Worm (Caenorhabditis elegans) whole organism, L2 larva: ENCODE data around the gene pro-1.

Experiments
- C34F6.9 ChIP-seq: fragments of 150-350 bp; optimal IDR thresholded peaks from 2 replicates; lab custom pipeline; 2014; ENCODE audit warnings: missing biosample characterization, missing genetic modification characterization
- F13H6.1 ChIP-seq: sonication (generic microtip); optimal IDR thresholded peaks from 2 replicates; lab custom pipeline; 2016; ENCODE audit warnings: missing genetic modification characterization, missing compliant biosample characterization
- Y55F3AM.14 ChIP-seq: fragments of 200-800 bp; sonication (Bioruptor generic); optimal IDR thresholded peaks from 2 replicates; lab custom pipeline; 2018; ENCODE audit warnings: mild to moderate bottlenecking, missing genetic modification characterization, missing compliant biosample characterization
- ama-1 ChIP-seq: fragments of 150-350 bp; optimal IDR thresholded peaks from 2 replicates; lab custom pipeline; 2018; ENCODE audit warnings: inconsistent platforms
- elt-1 ChIP-seq: fragments of 150-350 bp; optimal IDR thresholded peaks from 2 replicates; lab custom pipeline; 2014; ENCODE audit warnings: missing biosample characterization, missing genetic modification characterization
- fos-1 ChIP-seq: fragments of 150-350 bp; optimal IDR thresholded peaks from 2 replicates; lab custom pipeline; 2014; ENCODE audit warnings: missing biosample characterization, missing genetic modification characterization
- lsy-2 ChIP-seq, 2 experiments: fragments of 150-350 bp in 1 of 2; sonication (generic microtip) in 1 of 2; optimal IDR thresholded peaks; 2 replicates each; lab custom pipeline; 2014 to 2017; ENCODE audit warnings: missing biosample characterization in 2 of 2, missing genetic modification characterization in 2 of 2
- nhr-77 ChIP-seq: fragments of 150-350 bp; optimal IDR thresholded peaks from 2 replicates; lab custom pipeline; 2014; ENCODE audit warnings: missing biosample characterization, missing genetic modification characterization
- skn-1 ChIP-seq: sonication (generic microtip); optimal IDR thresholded peaks from 2 replicates; lab custom pipeline; 2017; ENCODE audit warnings: missing biosample characterization, missing genetic modification characterization

DNA sequence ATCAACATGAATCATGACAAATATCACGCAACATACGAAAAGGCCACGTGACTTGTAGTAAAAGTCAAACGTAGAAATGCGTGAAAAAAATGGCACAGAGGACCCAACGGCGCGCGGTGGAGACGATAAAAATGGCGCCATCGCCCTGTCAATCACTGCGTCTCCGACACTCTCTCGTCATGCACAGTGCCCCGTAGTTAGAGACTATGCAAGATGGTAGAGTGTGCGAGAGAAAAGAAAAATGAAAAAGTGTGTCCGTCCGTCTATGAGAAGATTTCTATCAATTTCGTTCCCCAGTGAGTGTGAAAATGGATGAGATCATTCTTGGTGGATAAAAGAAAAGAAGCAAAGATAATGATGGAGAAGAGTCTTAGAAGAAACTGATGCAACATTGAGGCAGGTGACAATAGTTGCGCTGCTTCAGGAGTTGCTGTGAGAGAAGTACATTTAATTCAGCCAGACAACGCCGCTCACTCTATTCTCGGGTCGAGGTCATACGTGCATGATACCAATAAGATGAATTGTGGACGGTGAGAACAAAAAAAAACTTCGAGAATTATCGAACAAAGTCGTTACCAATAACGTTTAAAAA, 13.8 kb upstream of the pro-1 start:
- peak; percentile 80 for TF ChIP-seq fos-1
- no peak for TF ChIP-seq ama-1 (lab: Kevin White, UChicago)
- no peak for TF ChIP-seq skn-1 (tag; lab: Kevin White, UChicago)
- TF ChIP-seq F13H6.1, result peak; percentile 78
- no peak for TF ChIP-seq elt-1 (tag; lab: Kevin White, UChicago)
- TF ChIP-seq Y55F3AM.14 (GFP tag; lab: Kevin White, UChicago), result no peak
- no peak for TF ChIP-seq nhr-77
- TF ChIP-seq lsy-2 (tag; optimal IDR thresholded peaks at IDR 0.05; lab: Kevin White, UChicago), result peak in 1 of 2 experiments; percentile 54
- TF ChIP-seq C34F6.9 (tag; lab: Kevin White, UChicago), result peak; percentile 63
